Worm (Caenorhabditis elegans) whole organism, midembryonic: ENCODE data around the gene T07A9.15.

Source experiments
- T22C8.4 ChIP-seq: fragments of 200-800 bp; sonication (Bioruptor generic); IDR thresholded peaks from 2 replicates; pipeline ENCODE4 v1.3.6; 2022; ENCODE audit warnings: missing genetic modification characterization, missing compliant biosample characterization
- cog-1 ChIP-seq: sonication (generic microtip); optimal IDR thresholded peaks from 2 replicates; lab custom pipeline; 2016; ENCODE audit warnings: missing genetic modification characterization, missing compliant biosample characterization
- flt-1 ChIP-seq: fragments of 200-800 bp; sonication (Bioruptor generic); IDR thresholded peaks from 2 replicates; pipeline ENCODE4 v1.3.6; 2022; ENCODE audit warnings: missing genetic modification characterization, missing compliant biosample characterization
- klf-2 ChIP-seq: fragments of 200-800 bp; sonication (Bioruptor generic); conservative IDR thresholded peaks from 2 replicates; pipeline ENCODE4 v1.3.6; 2022; ENCODE audit warnings: missing genetic modification reagents, missing genetic modification characterization, missing compliant biosample characterization
- med-1 ChIP-seq: sonication (generic microtip); optimal IDR thresholded peaks from 2 replicates; lab custom pipeline; 2017; ENCODE audit warnings: missing genetic modification characterization, mild to moderate bottlenecking, missing compliant biosample characterization, antibody characterized with exemption, missing genetic modification reagents; ENCODE audit not compliant: insufficient read depth
- ref-1 ChIP-seq: fragments of 200-800 bp; sonication (Bioruptor generic); conservative IDR thresholded peaks from 2 replicates; pipeline ENCODE4 v1.3.6; 2022; ENCODE audit warnings: missing genetic modification reagents, missing genetic modification characterization, missing compliant biosample characterization
- tab-1 ChIP-seq: fragments of 200-800 bp; sonication (Bioruptor generic); IDR thresholded peaks from 2 replicates; pipeline ENCODE4 v1.3.6; 2022; ENCODE audit warnings: missing genetic modification characterization, missing compliant biosample characterization
- ztf-23 ChIP-seq: fragments of 200-800 bp; sonication (Bioruptor generic); IDR thresholded peaks from 2 replicates; pipeline ENCODE4 v1.3.6; 2022; ENCODE audit warnings: missing genetic modification reagents, missing genetic modification characterization, missing compliant biosample characterization
- ztf-29 ChIP-seq: fragments of 200-800 bp; sonication (Bioruptor generic); IDR thresholded peaks from 2 replicates; pipeline ENCODE4 v1.3.6; 2022; ENCODE audit warnings: missing genetic modification reagents, missing genetic modification characterization, missing compliant biosample characterization

T07A9.15 gene

ce11 chrIV:393409-393930 is at the start of gene T07A9.15, which contains the start of gene nog-1:
TSS of gene T07A9.15 (minus strand) at chrIV:393546.
TSS of gene nog-1 (plus strand) at chrIV:393880.
- TF ChIP-seq med-1 (GFP tag; lab: Kevin White, UChicago) (no peak), flt-1 (GFP tag; lab: Robert Waterston, UW) (0 out of 2 replicates have a peak, but pooled peaks have one; percentile 57), cog-1 (tag; lab: Kevin White, UChicago) (no peak), ztf-23 (GFP tag; lab: Robert Waterston, UW) (peak; percentile 27; the same call in 1 of the 2 replicates)

ce11 chrIV:440509-440908 is 47.2 kb upstream of the T07A9.15 start, which contains the start of gene hum-8:
TSS of gene hum-8 (minus strand) at chrIV:440554.
- TF ChIP-seq ztf-29 (GFP tag; lab: Robert Waterston, UW) (no peak), flt-1 (GFP tag; lab: Robert Waterston, UW) (no peak), T22C8.4 (no peak), cog-1 (tag; lab: Kevin White, UChicago) (no peak), klf-2 (GFP tag; lab: Robert Waterston, UW) (no peak), tab-1 (no peak), ref-1 (no peak), ztf-23 (GFP tag; lab: Robert Waterston, UW) (no peak), med-1 (GFP tag; lab: Kevin White, UChicago) (no peak)

- TF ChIP-seq cog-1 (tag; lab: Kevin White, UChicago) (no peak), ztf-29 (GFP tag; lab: Robert Waterston, UW) (no peak), tab-1 (no peak), ref-1 (no peak), flt-1 (GFP tag; lab: Robert Waterston, UW) (no peak), klf-2 (GFP tag; lab: Robert Waterston, UW) (no peak), ztf-23 (GFP tag; lab: Robert Waterston, UW) (no peak), T22C8.4 (no peak), med-1 (GFP tag; lab: Kevin White, UChicago) (no peak)
Observed at ce11 chrIV:438384-438783, 45.0 kb upstream of the T07A9.15 start.

- TF ChIP-seq ref-1, result no peak
- no peak for TF ChIP-seq cog-1 (tag; lab: Kevin White, UChicago)
- no peak for TF ChIP-seq flt-1 (GFP tag; lab: Robert Waterston, UW)
Observed at ce11 chrIV:428869-429268, 35.5 kb upstream of the T07A9.15 start, which contains the start of gene Y66H1A.5. TSS of gene Y66H1A.5 (minus strand) at chrIV:429133.

ce11 chrIV:427100-427908 is 34.0 kb upstream of the T07A9.15 start:
- TF ChIP-seq tab-1 (no peak), cog-1 (tag; lab: Kevin White, UChicago) (no peak), ztf-29 (GFP tag; lab: Robert Waterston, UW) (no peak), med-1 (GFP tag; lab: Kevin White, UChicago) (no peak), klf-2 (GFP tag; lab: Robert Waterston, UW) (no peak), flt-1 (GFP tag; lab: Robert Waterston, UW) (no peak), ref-1 (no peak)

- TF ChIP-seq tab-1 (no peak), klf-2 (GFP tag; lab: Robert Waterston, UW) (no peak)
Observed at ce11 chrIV:426597-426996, 33.3 kb upstream of the T07A9.15 start.

- no peak for TF ChIP-seq T22C8.4
- TF ChIP-seq med-1 (GFP tag; lab: Kevin White, UChicago), result no peak
- no peak for TF ChIP-seq ztf-29 (GFP tag; lab: Robert Waterston, UW)
- TF ChIP-seq flt-1 (GFP tag; lab: Robert Waterston, UW), result no peak
- TF ChIP-seq ref-1, result no peak
- no peak for TF ChIP-seq ztf-23 (GFP tag; lab: Robert Waterston, UW)
Observed at ce11 chrIV:425995-426394, 32.6 kb upstream of the T07A9.15 start, which contains the start of gene garr-1. TSS of gene garr-1 (plus strand) at chrIV:426168.

- TF ChIP-seq med-1 (GFP tag; lab: Kevin White, UChicago) (no peak), T22C8.4 (no peak), flt-1 (GFP tag; lab: Robert Waterston, UW) (no peak), ztf-23 (GFP tag; lab: Robert Waterston, UW) (no peak), ztf-29 (GFP tag; lab: Robert Waterston, UW) (no peak), ref-1 (no peak), cog-1 (tag; lab: Kevin White, UChicago) (no peak), klf-2 (GFP tag; lab: Robert Waterston, UW) (no peak)
Observed at ce11 chrIV:425546-425945, 32.2 kb upstream of the T07A9.15 start.

ce11 chrIV:425052-425451 is 31.7 kb upstream of the T07A9.15 start, which contains the start of gene daf-18:
TSS of gene daf-18 (minus strand) at chrIV:425177.
- TF ChIP-seq med-1 (GFP tag; lab: Kevin White, UChicago), result no peak
- no peak for TF ChIP-seq T22C8.4
- TF ChIP-seq ztf-29 (GFP tag; lab: Robert Waterston, UW), result no peak
- no peak for TF ChIP-seq tab-1
- no peak for TF ChIP-seq ztf-23 (GFP tag; lab: Robert Waterston, UW)
- TF ChIP-seq ref-1, result no peak
- no peak for TF ChIP-seq flt-1 (GFP tag; lab: Robert Waterston, UW)
- no peak for TF ChIP-seq klf-2 (GFP tag; lab: Robert Waterston, UW)
- no peak for TF ChIP-seq cog-1 (tag; lab: Kevin White, UChicago)

ce11 chrIV:422112-422511 is 28.8 kb upstream of the T07A9.15 start:
- TF ChIP-seq ztf-29 (GFP tag; lab: Robert Waterston, UW), result no peak
- no peak for TF ChIP-seq cog-1 (tag; lab: Kevin White, UChicago)
- TF ChIP-seq med-1 (GFP tag; lab: Kevin White, UChicago), result no peak
- no peak for TF ChIP-seq tab-1
- no peak for TF ChIP-seq ztf-23 (GFP tag; lab: Robert Waterston, UW)
- TF ChIP-seq flt-1 (GFP tag; lab: Robert Waterston, UW), result no peak
- TF ChIP-seq klf-2 (GFP tag; lab: Robert Waterston, UW), result no peak
- TF ChIP-seq ref-1, result no peak
- TF ChIP-seq T22C8.4, result no peak
